Worm (Caenorhabditis elegans): ENCODE measurements around the gene str-30.

DNA sequence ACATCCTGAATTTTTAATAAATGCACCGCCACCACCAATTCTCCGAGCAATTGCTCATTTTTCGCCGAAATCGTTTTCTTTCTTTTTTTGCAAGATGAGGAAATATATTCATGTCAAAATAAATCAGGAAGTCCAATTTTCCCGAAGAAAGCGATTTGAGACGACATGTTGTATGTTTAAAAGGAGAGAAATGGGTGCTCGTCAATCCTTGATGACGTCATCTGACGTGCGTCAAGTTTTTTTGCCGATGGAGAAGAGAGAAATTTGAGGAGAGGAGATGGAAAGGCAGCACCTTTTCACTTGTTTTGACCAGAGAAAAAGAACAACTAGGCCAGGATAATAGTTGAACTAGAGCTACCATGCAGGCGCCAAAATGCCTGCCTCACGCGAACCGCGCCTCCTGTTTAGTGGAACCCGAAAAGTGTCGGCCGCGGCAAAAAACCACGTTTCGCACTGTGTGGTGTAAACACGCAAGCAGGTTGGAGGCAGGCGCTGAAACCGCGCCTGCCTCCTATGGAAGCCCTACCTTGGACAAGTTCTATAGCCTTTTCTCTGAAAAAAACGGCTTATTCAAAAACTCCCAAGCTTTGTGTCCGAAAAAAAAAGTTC is 8.5 kb upstream of the str-30 start:
- TF ChIP-seq pqm-1 (tag; optimal IDR thresholded peaks at IDR 0.05) = no peak
- no peak for TF ChIP-seq zip-2 (tag; optimal IDR thresholded peaks at IDR 0.05)
- TF ChIP-seq php-3 (GFP tag; IDR thresholded peaks at IDR 0.05) = no peak
- TF ChIP-seq fkh-10 (GFP tag; optimal IDR thresholded peaks at IDR 0.05) = peak; percentile 84
- TF ChIP-seq mdt-29 (GFP tag; IDR thresholded peaks at IDR 0.05) = no peak
- TF ChIP-seq ceh-82 (tag; optimal IDR thresholded peaks at IDR 0.05) = no peak
